Worm (Caenorhabditis elegans) whole organism, midembryonic: Measurements from ENCODE around the gene col-119.

Experiments used
- T22C8.4 ChIP-seq: fragments of 200-800 bp; sonication (Bioruptor generic); IDR thresholded peaks from 2 replicates; pipeline ENCODE4 v1.3.6; 2022; ENCODE audit warnings: missing genetic modification characterization, missing compliant biosample characterization
- cog-1 ChIP-seq: sonication (generic microtip); optimal IDR thresholded peaks from 2 replicates; lab custom pipeline; 2016; ENCODE audit warnings: missing genetic modification characterization, missing compliant biosample characterization
- flt-1 ChIP-seq: fragments of 200-800 bp; sonication (Bioruptor generic); IDR thresholded peaks from 2 replicates; pipeline ENCODE4 v1.3.6; 2022; ENCODE audit warnings: missing genetic modification characterization, missing compliant biosample characterization
- klf-2 ChIP-seq: fragments of 200-800 bp; sonication (Bioruptor generic); conservative IDR thresholded peaks from 2 replicates; pipeline ENCODE4 v1.3.6; 2022; ENCODE audit warnings: missing genetic modification reagents, missing genetic modification characterization, missing compliant biosample characterization
- med-1 ChIP-seq: sonication (generic microtip); optimal IDR thresholded peaks from 2 replicates; lab custom pipeline; 2017; ENCODE audit warnings: missing genetic modification characterization, mild to moderate bottlenecking, missing compliant biosample characterization, antibody characterized with exemption, missing genetic modification reagents; ENCODE audit not compliant: insufficient read depth
- ref-1 ChIP-seq: fragments of 200-800 bp; sonication (Bioruptor generic); conservative IDR thresholded peaks from 2 replicates; pipeline ENCODE4 v1.3.6; 2022; ENCODE audit warnings: missing genetic modification reagents, missing genetic modification characterization, missing compliant biosample characterization
- tab-1 ChIP-seq: fragments of 200-800 bp; sonication (Bioruptor generic); IDR thresholded peaks from 2 replicates; pipeline ENCODE4 v1.3.6; 2022; ENCODE audit warnings: missing genetic modification characterization, missing compliant biosample characterization
- ztf-23 ChIP-seq: fragments of 200-800 bp; sonication (Bioruptor generic); IDR thresholded peaks from 2 replicates; pipeline ENCODE4 v1.3.6; 2022; ENCODE audit warnings: missing genetic modification reagents, missing genetic modification characterization, missing compliant biosample characterization
- ztf-29 ChIP-seq: fragments of 200-800 bp; sonication (Bioruptor generic); IDR thresholded peaks from 2 replicates; pipeline ENCODE4 v1.3.6; 2022; ENCODE audit warnings: missing genetic modification reagents, missing genetic modification characterization, missing compliant biosample characterization

DNA sequence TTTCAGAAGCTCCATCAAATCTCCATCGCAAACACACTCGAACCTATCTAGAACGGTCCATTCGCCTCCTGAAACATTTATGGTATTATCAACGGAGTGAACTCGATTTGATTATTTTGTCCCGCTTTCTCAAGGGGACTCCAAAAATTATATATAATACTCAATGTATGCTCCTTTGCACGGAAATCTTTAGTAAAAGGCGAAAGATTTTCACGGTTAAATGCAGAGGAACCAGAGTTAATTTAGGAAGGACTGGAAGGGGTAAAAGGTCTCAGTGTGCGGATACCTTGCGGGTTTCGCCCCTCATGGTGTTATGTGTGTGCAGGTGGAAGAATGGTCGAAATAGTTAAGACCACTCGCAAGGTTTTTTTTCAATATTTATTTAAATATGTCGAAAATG lies 21.6 kb upstream of the col-119 start:
- no peak for TF ChIP-seq tab-1
- no peak for TF ChIP-seq med-1 (GFP tag; lab: Kevin White, UChicago)
- no peak for TF ChIP-seq ztf-29
- no peak for TF ChIP-seq T22C8.4 (GFP tag; lab: Robert Waterston, UW)
- no peak for TF ChIP-seq ref-1 (GFP tag; lab: Robert Waterston, UW)
- no peak for TF ChIP-seq ztf-23 (GFP tag; lab: Robert Waterston, UW)
- no peak for TF ChIP-seq klf-2 (GFP tag; lab: Robert Waterston, UW)
- TF ChIP-seq flt-1, result no peak
- TF ChIP-seq cog-1 (tag; lab: Kevin White, UChicago), result no peak
